Worm (Caenorhabditis elegans) whole organism, L4 larva: ENCODE measurements around the gene comt-5.

Experiments used
- F49E8.2 ChIP-seq: sonication (generic microtip); optimal IDR thresholded peaks from 2 replicates; lab custom pipeline; 2016; ENCODE audit warnings: missing compliant biosample characterization, mild to moderate bottlenecking, missing genetic modification characterization, borderline replicate concordance
- ZK546.5 ChIP-seq, 2 experiments: sonication (generic microtip); optimal IDR thresholded peaks; 2 replicates each; lab custom pipeline; 2017; ENCODE audit warnings: missing biosample characterization in 2 of 2, missing genetic modification characterization in 2 of 2
- aha-1 ChIP-seq: fragments of 150-350 bp; peaks from one replicate; lab custom pipeline; 2014; ENCODE audit warnings: missing biosample characterization, missing genetic modification characterization
- aly-2 ChIP-seq: sonication (generic microtip); optimal IDR thresholded peaks from 2 replicates; lab custom pipeline; 2018; ENCODE audit warnings: missing biosample characterization, missing genetic modification characterization
- gei-8 ChIP-seq: fragments of 200-800 bp; sonication (Bioruptor generic); optimal IDR thresholded peaks from 2 replicates; lab custom pipeline; 2018; ENCODE audit warnings: mild to moderate bottlenecking, missing genetic modification characterization, missing compliant biosample characterization
- nhr-11 ChIP-seq: fragments of 150-350 bp; optimal IDR thresholded peaks from 2 replicates; lab custom pipeline; 2014; ENCODE audit warnings: missing biosample characterization, missing genetic modification characterization
- nhr-111 ChIP-seq: fragments of 200-800 bp; sonication (Bioruptor generic); optimal IDR thresholded peaks from 2 replicates; lab custom pipeline; 2018; ENCODE audit warnings: mild to moderate bottlenecking, missing genetic modification characterization, missing compliant biosample characterization
- nhr-77 ChIP-seq: fragments of 150-350 bp; optimal IDR thresholded peaks from 2 replicates; lab custom pipeline; 2014; ENCODE audit warnings: missing biosample characterization, missing genetic modification characterization
- snpc-1.2 ChIP-seq: fragments of 200-800 bp; sonication (Bioruptor generic); IDR thresholded peaks from 2 replicates; pipeline ENCODE4 v1.3.6; 2022; ENCODE audit warnings: missing genetic modification reagents, missing genetic modification characterization, missing compliant biosample characterization
- snpc-4 ChIP-seq: fragments of 150-350 bp; optimal IDR thresholded peaks from 2 replicates; lab custom pipeline; 2014; ENCODE audit warnings: missing biosample characterization, missing genetic modification characterization

DNA sequence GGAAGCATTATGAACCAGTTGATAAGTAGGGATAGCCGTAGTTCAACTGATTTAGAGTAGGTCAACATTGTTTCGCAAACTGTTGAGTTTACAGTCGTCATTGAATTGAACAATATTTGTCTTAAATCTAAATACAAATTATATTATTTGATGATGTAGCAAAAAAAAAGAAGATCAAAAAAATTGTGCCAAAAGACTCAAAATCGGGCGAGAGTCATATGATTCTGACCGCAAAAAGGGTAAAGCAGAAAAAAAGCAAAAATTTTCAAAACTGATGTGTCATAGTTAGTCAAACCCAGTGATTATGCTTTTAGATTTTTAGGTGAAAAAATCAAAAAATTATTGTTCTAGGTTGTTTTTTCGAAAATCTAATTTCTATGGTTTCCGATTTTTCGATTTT is 25.6 kb downstream of the comt-5 start, which contains the start of gene srab-13:
- no peak for TF ChIP-seq snpc-1.2 (GFP tag; lab: Robert Waterston, UW)
- no peak for TF ChIP-seq aha-1
- TF ChIP-seq F49E8.2 (tag; lab: Kevin White, UChicago), result no peak
- TF ChIP-seq aly-2 (tag; lab: Kevin White, UChicago), result no peak
- no peak for TF ChIP-seq gei-8 (GFP tag; lab: Kevin White, UChicago)
- no peak for TF ChIP-seq nhr-77
- no peak for TF ChIP-seq nhr-11 (tag; lab: Kevin White, UChicago)
- no peak for TF ChIP-seq ZK546.5 (tag; optimal IDR thresholded peaks at IDR 0.05; lab: Kevin White, UChicago)
- TF ChIP-seq snpc-4, result no peak
- TF ChIP-seq nhr-111, result no peak
